Worm (Caenorhabditis elegans): ENCODE results near the gene T25D3.3.

DNA sequence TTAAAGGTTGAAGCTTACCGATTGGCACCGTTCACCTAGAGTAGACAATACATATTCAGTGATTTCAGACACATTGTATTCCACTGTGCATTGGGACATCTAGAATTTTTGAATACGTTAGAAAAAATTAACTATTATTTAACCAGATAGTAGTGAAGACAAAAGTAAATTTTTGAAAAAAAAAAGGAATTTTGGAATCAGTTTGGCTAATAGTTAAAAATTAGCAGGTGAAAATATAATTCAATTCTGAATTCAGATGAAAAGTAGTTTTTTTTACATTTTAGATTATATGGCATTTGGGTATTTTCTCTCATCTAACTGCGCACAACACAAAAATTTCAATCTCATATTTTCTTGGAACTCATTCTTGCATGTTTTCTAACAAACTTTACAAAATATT, 27.5 kb upstream of the T25D3.3 start, which contains the start of gene nmur-2:
- TF ChIP-seq ztf-11 (tag; optimal IDR thresholded peaks at IDR 0.05) (no peak), fkh-10 (GFP tag; optimal IDR thresholded peaks at IDR 0.05) (no peak), ceh-28 (tag; optimal IDR thresholded peaks at IDR 0.05) (no peak), nhr-43 (tag; optimal IDR thresholded peaks at IDR 0.05; ENCODE audit: poor library complexity, severe bottlenecking) (no peak), skn-1 (tag; optimal IDR thresholded peaks at IDR 0.05) (no peak)
